Fruit fly (Drosophila melanogaster) whole organism, embryonic: Measurements from ENCODE around the gene Oatp26F.

Experiments used
- CG1024 ChIP-seq: fragments of 200-800 bp; sonication (Bioruptor generic); IDR thresholded peaks from 2 replicates; pipeline ENCODE4 v1.3.6; 2022; ENCODE audit warnings: missing biosample characterization, missing genetic modification characterization
- CG12219 ChIP-seq: fragments of 200-800 bp; sonication (Bioruptor generic); optimal IDR thresholded peaks from 3 replicates; lab custom pipeline; 2018; ENCODE audit warnings: missing biosample characterization, mild to moderate bottlenecking, missing genetic modification characterization
- CG43689 ChIP-seq: fragments of 200-800 bp; sonication (Bioruptor generic); IDR thresholded peaks from 2 replicates; pipeline ENCODE4 v1.3.6; 2022; ENCODE audit warnings: missing biosample characterization, missing genetic modification characterization
- CG4730 ChIP-seq: fragments of 200-800 bp; sonication (Bioruptor generic); IDR thresholded peaks from 2 replicates; pipeline ENCODE4 v1.3.6; 2022; ENCODE audit warnings: missing biosample characterization, missing genetic modification characterization
- CHES-1-like ChIP-seq: fragments of 200-800 bp; sonication (Bioruptor generic); optimal IDR thresholded peaks from 2 replicates; lab custom pipeline; 2016; ENCODE audit warnings: missing biosample characterization, missing genetic modification characterization
- fd64A ChIP-seq: fragments of 200-800 bp; sonication (Bioruptor generic); optimal IDR thresholded peaks from 3 replicates; lab custom pipeline; 2018; ENCODE audit warnings: missing biosample characterization, mild to moderate bottlenecking, missing genetic modification characterization
- gro ChIP-seq: fragments of 200-800 bp; sonication (Bioruptor generic); optimal IDR thresholded peaks from 2 replicates; lab custom pipeline; 2016; ENCODE audit warnings: missing biosample characterization, missing genetic modification characterization
- gsb-n ChIP-seq: fragments of 200-800 bp; sonication (Bioruptor generic); optimal IDR thresholded peaks from 3 replicates; lab custom pipeline; 2018; ENCODE audit warnings: missing biosample characterization, mild to moderate bottlenecking, missing genetic modification characterization
- h ChIP-seq: fragments of >200 bp; optimal IDR thresholded peaks from 2 replicates; lab custom pipeline; 2017
- kah ChIP-seq: fragments of 200-800 bp; sonication (Bioruptor generic); optimal IDR thresholded peaks from 2 replicates; lab custom pipeline; 2018; ENCODE audit warnings: missing biosample characterization, mild to moderate bottlenecking, missing genetic modification characterization
- pan ChIP-seq, 4 experiments: fragments of >200 bp in 3 of 4; fragments of 200-800 bp in 1 of 4; sonication (Bioruptor generic) in 1 of 4; optimal IDR thresholded peaks in 3 of 4; IDR thresholded peaks in 1 of 4; 2 replicates each; pipeline versions ENCODE4 v1.3.6 to Lab custom; 2017 to 2022; ENCODE audit warnings: missing biosample characterization in 2 of 4, missing genetic modification characterization in 2 of 4, mixed read lengths in 1 of 4
- schlank ChIP-seq: fragments of 200-800 bp; sonication (Bioruptor generic); optimal IDR thresholded peaks from 2 replicates; lab custom pipeline; 2018; ENCODE audit warnings: missing biosample characterization, mild to moderate bottlenecking, missing genetic modification characterization

DNA sequence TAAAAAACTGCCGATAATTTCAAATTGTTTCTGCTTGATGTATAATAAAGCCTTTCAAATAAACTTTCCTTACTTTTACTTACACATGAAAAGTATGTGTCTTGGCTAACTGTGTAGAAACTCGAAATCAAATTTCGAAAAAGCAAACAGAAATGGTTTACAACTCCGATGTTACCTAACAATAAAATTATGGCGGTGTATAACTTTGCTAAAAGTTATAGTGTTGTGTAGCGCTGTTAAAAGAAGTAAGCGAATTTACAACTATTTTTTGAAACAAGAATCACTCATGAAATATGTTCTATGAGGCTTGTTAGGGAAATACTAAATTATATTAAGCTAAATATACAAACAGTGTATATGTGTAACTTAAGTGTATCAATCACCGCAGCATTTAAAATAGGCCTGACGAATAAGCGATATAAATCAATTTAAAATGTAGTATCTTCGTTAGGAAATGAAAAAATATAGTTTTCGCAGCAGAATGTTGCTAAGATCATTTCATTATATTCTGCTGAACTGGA, 9.5 kb downstream of the Oatp26F start, which contains the start of gene CG34345:
- TF ChIP-seq CG43689, result no peak
- no peak for TF ChIP-seq gsb-n
- no peak for TF ChIP-seq CHES-1-like
- TF ChIP-seq CG1024 (GFP tag; lab: Robert Waterston, UW), result no peak
- TF ChIP-seq gro (GFP tag; lab: Kevin White, UChicago), result no peak
- TF ChIP-seq fd64A (GFP tag; lab: Kevin White, UChicago), result no peak
- no peak for TF ChIP-seq h (lab: Kevin White, UChicago)
- no peak for TF ChIP-seq schlank
- no peak for TF ChIP-seq CG12219 (GFP tag; lab: Kevin White, UChicago)
- TF ChIP-seq CG4730 (GFP tag; lab: Robert Waterston, UW), result no peak
- TF ChIP-seq pan (optimal IDR thresholded peaks at IDR 0.05; lab: Kevin White, UChicago), result no peak
- TF ChIP-seq pan (GFP tag; optimal IDR thresholded peaks at IDR 0.05 in 1 of 2, IDR thresholded peaks at IDR 0.05 in 1 of 2), result no peak
- TF ChIP-seq kah, result no peak
